Worm (Caenorhabditis elegans): ENCODE results near the gene lbp-4.

lbp-4 gene

ce11 chrV:7863020-7863523, 42.7 kb downstream of the lbp-4 start, which contains the start of gene C37C3.10:
Gene C37C3.10, minus strand, starts transcription at chrV:7863070.
- TF ChIP-seq hlh-26 (GFP tag; conservative IDR thresholded peaks at IDR 0.05) (no peak), xnd-1 (tag; optimal IDR thresholded peaks at IDR 0.05) (no peak)

DNA sequence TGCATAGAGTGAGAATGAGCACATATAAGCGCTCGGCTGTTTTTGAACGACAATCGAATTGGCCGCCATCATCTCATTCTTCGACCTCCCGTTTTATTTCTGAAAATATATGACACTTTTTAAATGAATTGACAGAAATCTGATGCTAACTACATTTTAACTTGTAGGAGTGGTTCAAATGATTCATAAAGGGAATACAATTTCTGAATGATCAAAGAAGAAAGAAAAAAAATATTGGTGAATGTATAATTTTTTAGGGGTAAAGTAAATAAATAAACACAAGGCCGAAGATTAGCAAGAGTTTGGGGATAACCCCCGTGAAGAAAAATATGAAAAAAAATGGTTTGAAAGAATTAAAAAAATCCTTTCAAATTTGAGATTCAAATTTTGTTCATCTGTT, 44.3 kb downstream of the lbp-4 start, which contains the start of gene C37C3.11:
Gene C37C3.11, minus strand, starts transcription at position 101 of the 400 bp plus-strand sequence.
- TF ChIP-seq lag-1 (GFP tag; IDR thresholded peaks at IDR 0.05) (no peak), snpc-4 (GFP tag; optimal IDR thresholded peaks at IDR 0.05) (no peak), snpc-4 (tag; optimal IDR thresholded peaks at IDR 0.05) (no peak), B0019.2 (GFP tag; conservative IDR thresholded peaks at IDR 0.05) (no peak), madf-6 (GFP tag; IDR thresholded peaks at IDR 0.05) (no peak), attf-5 (GFP tag; optimal IDR thresholded peaks at IDR 0.05) (no peak), repo-1 (tag; optimal IDR thresholded peaks at IDR 0.05) (no peak), ceh-79 (tag; optimal IDR thresholded peaks at IDR 0.05) (no peak), chd-7 (tag; optimal IDR thresholded peaks at IDR 0.05) (no peak), ceh-100 (GFP tag; IDR thresholded peaks at IDR 0.05) (no peak), F23B12.7 (tag; optimal IDR thresholded peaks at IDR 0.05; ENCODE audit: insufficient read depth) (no peak), pha-4 (tag; optimal IDR thresholded peaks at IDR 0.05) (no peak), snpc-1.3 (tag; optimal IDR thresholded peaks at IDR 0.05; ENCODE audit: insufficient read depth) (no peak), ekl-4 (GFP tag; IDR thresholded peaks at IDR 0.05) (no peak), bed-2 (GFP tag; IDR thresholded peaks at IDR 0.05) (no peak), pbrm-1 (GFP tag; IDR thresholded peaks at IDR 0.05) (no peak), snpc-1.1 (tag; optimal IDR thresholded peaks at IDR 0.05; ENCODE audit: insufficient read depth) (no peak), nhr-80 (tag; optimal IDR thresholded peaks at IDR 0.05) (no peak), ztf-25 (GFP tag; IDR thresholded peaks at IDR 0.05) (no peak), B0261.1 (tag; optimal IDR thresholded peaks at IDR 0.05) (no peak)

- TF ChIP-seq cebp-1 (GFP tag; IDR thresholded peaks at IDR 0.05) (no peak), cebp-1 (tag; optimal IDR thresholded peaks at IDR 0.05) (no peak), mcd-1 (GFP tag; IDR thresholded peaks at IDR 0.05) (no peak), C06A6.2 (GFP tag; conservative IDR thresholded peaks at IDR 0.05) (no peak), tbx-9 (tag; optimal IDR thresholded peaks at IDR 0.05; ENCODE audit: borderline replicate concordance) (no peak), dpff-1 (tag; optimal IDR thresholded peaks at IDR 0.05) (no peak), akir-1 (GFP tag; optimal IDR thresholded peaks at IDR 0.05) (no peak)
Measured at ce11 chrV:7870707-7871106, 50.3 kb downstream of the lbp-4 start, which contains the start of gene nipi-4. Gene nipi-4, minus strand, starts transcription at chrV:7870807.

Measured in whole organism, young adult.